Worm (Caenorhabditis elegans) whole organism, L4/young adult: Measurements from ENCODE around the gene F27C8.3.

Experiments used
- W03F9.2 ChIP-seq: fragments of 150-350 bp; optimal IDR thresholded peaks from 2 replicates; lab custom pipeline; 2014; ENCODE audit warnings: missing biosample characterization, missing genetic modification characterization
- dao-5 ChIP-seq: sonication (generic microtip); optimal IDR thresholded peaks from 2 replicates; lab custom pipeline; 2016; ENCODE audit warnings: missing genotype, missing genetic modification characterization, moderate library complexity, missing compliant biosample characterization
- him-1 ChIP-seq: sonication (generic microtip); optimal IDR thresholded peaks from 2 replicates; lab custom pipeline; 2016; ENCODE audit warnings: missing genotype, missing genetic modification reagents, missing genetic modification characterization, missing compliant biosample characterization

DNA sequence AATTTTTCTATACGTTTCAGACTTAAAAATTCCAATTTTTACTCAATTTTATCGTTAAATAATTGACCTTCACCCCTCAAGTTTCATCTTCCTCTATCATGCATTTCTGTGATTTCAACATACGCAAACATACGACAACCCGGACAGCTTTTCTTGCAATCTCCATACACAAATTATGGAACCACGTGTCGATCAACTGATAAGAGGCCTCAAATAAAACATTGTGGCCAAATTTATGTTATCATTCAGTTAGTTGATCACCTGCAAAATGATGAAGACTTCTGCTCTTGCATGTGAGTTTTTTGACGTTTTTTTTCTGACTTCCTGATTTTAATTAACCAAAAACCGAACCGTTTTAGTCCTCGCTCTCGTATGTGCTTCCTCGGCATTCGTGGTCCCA lies 2.2 kb downstream of the F27C8.3 start, which contains the start of gene spp-18:
- TF ChIP-seq him-1 = no peak
- TF ChIP-seq W03F9.2 = no peak
- TF ChIP-seq dao-5 = no peak
